Fruit fly (Drosophila melanogaster): ENCODE measurements around the gene CG12236.

Gene CG12236

dm6 chrX:5904377-5905085, 3.4 kb upstream of the CG12236 start (continued):
- peak; percentile 11 for TF ChIP-seq sqz (GFP tag; optimal IDR thresholded peaks at IDR 0.05)
- no peak for TF ChIP-seq Atf-2 (GFP tag; optimal IDR thresholded peaks at IDR 0.05)
- no peak for TF ChIP-seq psq (GFP tag; optimal IDR thresholded peaks at IDR 0.05)
- no peak for TF ChIP-seq gem (tag; optimal IDR thresholded peaks at IDR 0.05)
- TF ChIP-seq bsh (GFP tag; optimal IDR thresholded peaks at IDR 0.05), result no peak
- TF ChIP-seq esg (GFP tag; conservative IDR thresholded peaks at IDR 0.05), result no peak
- TF ChIP-seq CG12104 (GFP tag; optimal IDR thresholded peaks at IDR 0.05), result no peak
- TF ChIP-seq gro (GFP tag; optimal IDR thresholded peaks at IDR 0.05), result no peak
- no peak for TF ChIP-seq Rx (GFP tag; IDR thresholded peaks at IDR 0.05)
- no peak for TF ChIP-seq Dfd (GFP tag; optimal IDR thresholded peaks at IDR 0.05)
- no peak for TF ChIP-seq Ets97D (GFP tag; optimal IDR thresholded peaks at IDR 0.05)
- TF ChIP-seq CG2199 (GFP tag; IDR thresholded peaks at IDR 0.05), result no peak
- TF ChIP-seq Lpt (GFP tag; optimal IDR thresholded peaks at IDR 0.05), result no peak
- TF ChIP-seq chinmo (GFP tag; IDR thresholded peaks at IDR 0.05; ENCODE audit: partially characterized antibody), result 0 out of 4 replicates have a peak, but pooled peaks have one; percentile 60
- TF ChIP-seq ham (GFP tag; IDR thresholded peaks at IDR 0.05), result no peak
- TF ChIP-seq her (GFP tag; optimal IDR thresholded peaks at IDR 0.05), result no peak
- TF ChIP-seq Atf6 (GFP tag; IDR thresholded peaks at IDR 0.05), result no peak

DNA sequence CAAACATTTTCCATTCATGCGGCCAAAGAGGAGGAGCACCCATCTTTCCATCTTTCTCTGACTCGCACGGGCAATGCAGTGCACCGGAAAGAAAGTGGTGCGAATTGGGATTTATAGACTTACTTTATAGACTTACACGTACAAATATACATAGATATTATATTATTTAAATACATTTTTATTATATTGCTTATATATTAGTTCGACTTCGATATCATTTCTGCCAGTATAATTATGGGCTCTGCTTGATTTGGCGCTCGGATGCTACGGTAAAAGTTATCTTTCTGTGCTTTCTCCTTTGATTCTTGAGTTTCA, 2.9 kb upstream of the CG12236 start:
- TF ChIP-seq HmgD (GFP tag; optimal IDR thresholded peaks at IDR 0.05), result no peak
- no peak for TF ChIP-seq btn (GFP tag; optimal IDR thresholded peaks at IDR 0.05)
- TF ChIP-seq Spps (tag; optimal IDR thresholded peaks at IDR 0.05), result no peak
- TF ChIP-seq CG1792 (GFP tag; optimal IDR thresholded peaks at IDR 0.05), result no peak
- TF ChIP-seq CG15479 (GFP tag; optimal IDR thresholded peaks at IDR 0.05), result no peak
- no peak for TF ChIP-seq cas (GFP tag; IDR thresholded peaks at IDR 0.05)
- no peak for TF ChIP-seq Hey (tag; optimal IDR thresholded peaks at IDR 0.05)
- TF ChIP-seq chinmo (GFP tag; IDR thresholded peaks at IDR 0.05; ENCODE audit: partially characterized antibody), result no peak
- no peak for TF ChIP-seq Dek (tag; optimal IDR thresholded peaks at IDR 0.05)
- peak; percentile 89 for TF ChIP-seq Hr39 (optimal IDR thresholded peaks at IDR 0.05)
- no peak for TF ChIP-seq her (GFP tag; optimal IDR thresholded peaks at IDR 0.05)
- no peak for TF ChIP-seq CHES-1-like (GFP tag; optimal IDR thresholded peaks at IDR 0.05)
- TF ChIP-seq ewg (GFP tag; optimal IDR thresholded peaks at IDR 0.05), result peak; percentile 2
- TF ChIP-seq prd (optimal IDR thresholded peaks at IDR 0.05), result no peak
- 0 out of 3 replicates have a peak, but pooled peaks have one; percentile 17 for TF ChIP-seq prd (GFP tag; IDR thresholded peaks at IDR 0.05)
- no peak for TF ChIP-seq CG8478 (optimal IDR thresholded peaks at IDR 0.05)
- no peak for TF ChIP-seq sug (tag; optimal IDR thresholded peaks at IDR 0.05)
- no peak for TF ChIP-seq CG5245 (GFP tag; optimal IDR thresholded peaks at IDR 0.05)
- peak in 1 of 2 experiments; percentile 31 for TF ChIP-seq bsh (GFP tag; optimal IDR thresholded peaks at IDR 0.05)
- TF ChIP-seq CG5953 (GFP tag; IDR thresholded peaks at IDR 0.05), result 0 out of 2 replicates have a peak, but pooled peaks have one; percentile 13
- no peak for TF ChIP-seq kah (GFP tag; optimal IDR thresholded peaks at IDR 0.05)
- TF ChIP-seq CG8290 (GFP tag; optimal IDR thresholded peaks at IDR 0.05), result no peak
- no peak for TF ChIP-seq CG8290 (tag; optimal IDR thresholded peaks at IDR 0.05)
- peak; percentile 34 for TF ChIP-seq CG18262 (tag; optimal IDR thresholded peaks at IDR 0.05)
- no peak for TF ChIP-seq CG7963 (GFP tag; IDR thresholded peaks at IDR 0.05; ENCODE audit: partially characterized antibody)
- no peak for TF ChIP-seq CG2202 (tag; optimal IDR thresholded peaks at IDR 0.05)
- no peak for TF ChIP-seq NC2α (GFP tag; optimal IDR thresholded peaks at IDR 0.05)
- TF ChIP-seq crc (GFP tag; optimal IDR thresholded peaks at IDR 0.05), result no peak
- peak; percentile 3 for TF ChIP-seq Blimp-1 (GFP tag; optimal IDR thresholded peaks at IDR 0.05)
- TF ChIP-seq Eip74EF (GFP tag; optimal IDR thresholded peaks at IDR 0.05), result no peak
- peak; percentile 30 for TF ChIP-seq CG1832 (GFP tag; optimal IDR thresholded peaks at IDR 0.05)
- TF ChIP-seq slbo (GFP tag; IDR thresholded peaks at IDR 0.05), result no peak
- peak; percentile 10 for TF ChIP-seq CG6254 (GFP tag; optimal IDR thresholded peaks at IDR 0.05)
- no peak for TF ChIP-seq ERR (GFP tag; optimal IDR thresholded peaks at IDR 0.05)
- no peak for TF ChIP-seq gro (GFP tag; optimal IDR thresholded peaks at IDR 0.05)
- TF ChIP-seq Mrtf (GFP tag; IDR thresholded peaks at IDR 0.05), result no peak
- no peak for TF ChIP-seq CG17829 (tag; optimal IDR thresholded peaks at IDR 0.05)
- no peak for TF ChIP-seq CG9437 (GFP tag; optimal IDR thresholded peaks at IDR 0.05)

All from whole organism, embryonic.